Worm (Caenorhabditis elegans) whole organism, L1 larva: ENCODE measurements around the gene Y25C1A.6.

Experiments
- C04F5.9 ChIP-seq: sonication (generic microtip); optimal IDR thresholded peaks from 2 replicates; lab custom pipeline; 2016; ENCODE audit warnings: missing genetic modification characterization, missing compliant biosample characterization
- aha-1 ChIP-seq: fragments of 150-350 bp; optimal IDR thresholded peaks from 2 replicates; lab custom pipeline; 2014; ENCODE audit warnings: missing biosample characterization, missing genetic modification characterization
- alr-1 ChIP-seq: fragments of 200-800 bp; sonication (Bioruptor generic); optimal IDR thresholded peaks from 2 replicates; lab custom pipeline; 2018; ENCODE audit warnings: borderline replicate concordance, mild to moderate bottlenecking, missing genetic modification characterization, missing compliant biosample characterization
- aly-2 ChIP-seq: fragments of 150-350 bp; optimal IDR thresholded peaks from 2 replicates; lab custom pipeline; 2014; ENCODE audit warnings: missing biosample characterization, missing genetic modification characterization
- blmp-1 ChIP-seq: fragments of 150-350 bp; optimal IDR thresholded peaks from 2 replicates; lab custom pipeline; 2014; ENCODE audit warnings: missing biosample characterization, missing genetic modification characterization
- ceh-82 ChIP-seq, 3 experiments: fragments of 150-350 bp in 1 of 3; sonication (generic microtip) in 2 of 3; optimal IDR thresholded peaks; 2 replicates each; lab custom pipeline; 2014 to 2017; ENCODE audit warnings: missing biosample characterization in 3 of 3, missing genetic modification characterization in 3 of 3
- ceh-90 ChIP-seq: sonication (generic microtip); optimal IDR thresholded peaks from 2 replicates; lab custom pipeline; 2016; ENCODE audit warnings: missing genetic modification characterization, missing compliant biosample characterization
- dpl-1 ChIP-seq, 3 experiments: fragments of 150-350 bp in 2 of 3; sonication (generic microtip) in 1 of 3; optimal IDR thresholded peaks; 2 replicates each; lab custom pipeline; 2014 to 2017; ENCODE audit warnings: missing biosample characterization in 3 of 3, missing genetic modification characterization in 3 of 3, missing genetic modification reagents in 3 of 3
- efl-3 ChIP-seq: fragments of 200-800 bp; sonication (Bioruptor generic); optimal IDR thresholded peaks from 2 replicates; lab custom pipeline; 2018; ENCODE audit warnings: mild to moderate bottlenecking, missing genetic modification characterization, missing compliant biosample characterization
- elt-2 ChIP-seq: sonication (generic microtip); optimal IDR thresholded peaks from 2 replicates; lab custom pipeline; 2016; ENCODE audit warnings: missing genetic modification characterization, mild to moderate bottlenecking, inconsistent platforms, missing compliant biosample characterization, missing genetic modification reagents
- elt-3 ChIP-seq, 6 experiments: fragments of 150-350 bp in 1 of 6; sonication (generic microtip); optimal IDR thresholded peaks; 2 replicates each; lab custom pipeline; 2017 to 2018; ENCODE audit warnings: missing biosample characterization in 6 of 6, missing genetic modification characterization in 6 of 6, inconsistent platforms in 1 of 6
- fkh-10 ChIP-seq: sonication (generic microtip); optimal IDR thresholded peaks from 2 replicates; lab custom pipeline; 2017; ENCODE audit warnings: missing biosample characterization, missing genetic modification reagents, missing genetic modification characterization
- fkh-4 ChIP-seq: sonication (generic microtip); optimal IDR thresholded peaks from 2 replicates; lab custom pipeline; 2016; ENCODE audit warnings: missing compliant biosample characterization, missing genetic modification characterization, borderline replicate concordance
- fkh-8 ChIP-seq: sonication (generic microtip); optimal IDR thresholded peaks from 2 replicates; lab custom pipeline; 2016; ENCODE audit warnings: mild to moderate bottlenecking, missing genetic modification characterization, missing compliant biosample characterization
- fos-1 ChIP-seq: fragments of 150-350 bp; optimal IDR thresholded peaks from 2 replicates; lab custom pipeline; 2014; ENCODE audit warnings: missing biosample characterization, missing genetic modification characterization
- jun-1 ChIP-seq: fragments of 150-350 bp; optimal IDR thresholded peaks from 2 replicates; lab custom pipeline; 2014; ENCODE audit warnings: missing biosample characterization, missing genetic modification reagents, missing genetic modification characterization
- lin-13 ChIP-seq: fragments of 150-350 bp; optimal IDR thresholded peaks from 2 replicates; lab custom pipeline; 2014; ENCODE audit warnings: missing biosample characterization, missing genetic modification reagents, missing genetic modification characterization
- lin-35 ChIP-seq, 2 experiments: fragments of 150-350 bp; optimal IDR thresholded peaks; 2 replicates each; lab custom pipeline; 2014; ENCODE audit warnings: missing biosample characterization in 2 of 2, missing genetic modification characterization in 2 of 2, missing genetic modification reagents in 2 of 2
- lir-3 ChIP-seq: sonication (generic microtip); optimal IDR thresholded peaks from 2 replicates; lab custom pipeline; 2016; ENCODE audit warnings: mild to moderate bottlenecking, missing genetic modification characterization, moderate library complexity, missing compliant biosample characterization; ENCODE audit not compliant: poor library complexity
- lsy-2 ChIP-seq, 2 experiments: fragments of 150-350 bp; optimal IDR thresholded peaks; 2 replicates each; lab custom pipeline; 2014; ENCODE audit warnings: missing biosample characterization in 2 of 2, missing genetic modification characterization in 2 of 2
- mab-9 ChIP-seq: fragments of 200-800 bp; sonication (Bioruptor generic); IDR thresholded peaks from 2 replicates; pipeline ENCODE4 v1.3.6; 2022; ENCODE audit warnings: missing genetic modification reagents, missing genetic modification characterization, missing compliant biosample characterization
- mdl-1 ChIP-seq, 2 experiments: fragments of 150-350 bp; optimal IDR thresholded peaks; 2 replicates each; lab custom pipeline; 2014 to 2017; ENCODE audit warnings: missing biosample characterization in 2 of 2, missing genetic modification characterization in 2 of 2, inconsistent platforms in 1 of 2
- mef-2 ChIP-seq: fragments of 150-350 bp; optimal IDR thresholded peaks from 2 replicates; lab custom pipeline; 2014; ENCODE audit warnings: missing biosample characterization, missing genetic modification characterization
- nhr-11 ChIP-seq: fragments of 150-350 bp; optimal IDR thresholded peaks from 2 replicates; lab custom pipeline; 2014; ENCODE audit warnings: missing biosample characterization, missing genetic modification characterization
- nhr-20 ChIP-seq: sonication (generic microtip); optimal IDR thresholded peaks from 2 replicates; lab custom pipeline; 2016; ENCODE audit warnings: mild to moderate bottlenecking, missing genetic modification characterization, missing compliant biosample characterization
- nhr-85 ChIP-seq: sonication (generic microtip); peaks from one replicate; lab custom pipeline; 2016; ENCODE audit warnings: missing genetic modification characterization, inconsistent platforms, missing compliant biosample characterization
- nhr-90 ChIP-seq: sonication (generic microtip); optimal IDR thresholded peaks from 2 replicates; lab custom pipeline; 2016; ENCODE audit warnings: mild to moderate bottlenecking, missing genetic modification characterization, missing compliant biosample characterization; ENCODE audit not compliant: poor library complexity
- pag-3 ChIP-seq: sonication (generic microtip); optimal IDR thresholded peaks from 2 replicates; lab custom pipeline; 2017; ENCODE audit warnings: missing genetic modification characterization, mild to moderate bottlenecking, missing compliant biosample characterization, antibody characterized with exemption, borderline replicate concordance; ENCODE audit not compliant: insufficient read depth
- pqm-1 ChIP-seq: sonication (generic microtip); optimal IDR thresholded peaks from 3 replicates; lab custom pipeline; 2017; ENCODE audit warnings: missing biosample characterization, missing genetic modification characterization
- rnt-1 ChIP-seq: sonication (generic microtip); optimal IDR thresholded peaks from 2 replicates; lab custom pipeline; 2016; ENCODE audit warnings: mild to moderate bottlenecking, missing genetic modification characterization, moderate library complexity, missing compliant biosample characterization
- sox-4 ChIP-seq: sonication (generic microtip); optimal IDR thresholded peaks from 2 replicates; lab custom pipeline; 2016; ENCODE audit warnings: missing genetic modification characterization, missing compliant biosample characterization
- sup-37 ChIP-seq: fragments of 200-800 bp; sonication (Bioruptor generic); optimal IDR thresholded peaks from 2 replicates; lab custom pipeline; 2018; ENCODE audit warnings: mild to moderate bottlenecking, missing genetic modification characterization, missing compliant biosample characterization
- tbx-2 ChIP-seq: sonication (generic microtip); optimal IDR thresholded peaks from 2 replicates; lab custom pipeline; 2016; ENCODE audit warnings: missing genetic modification characterization, missing compliant biosample characterization
- vab-15 ChIP-seq: sonication (generic microtip); optimal IDR thresholded peaks from 2 replicates; lab custom pipeline; 2017; ENCODE audit warnings: missing genotype, mild to moderate bottlenecking, missing genetic modification characterization, missing compliant biosample characterization
- zag-1 ChIP-seq: fragments of 150-350 bp; optimal IDR thresholded peaks from 2 replicates; lab custom pipeline; 2014; ENCODE audit warnings: missing biosample characterization, missing genetic modification characterization
- zip-4 ChIP-seq: fragments of 200-800 bp; sonication (Bioruptor generic); optimal IDR thresholded peaks from 2 replicates; lab custom pipeline; 2018; ENCODE audit warnings: mild to moderate bottlenecking, missing genetic modification characterization, moderate library complexity, missing compliant biosample characterization
- ztf-11 ChIP-seq, 2 experiments: sonication (generic microtip); optimal IDR thresholded peaks; 2 replicates each; lab custom pipeline; 2016 to 2017; ENCODE audit warnings: missing genetic modification characterization in 2 of 2, missing biosample characterization in 1 of 2, missing compliant biosample characterization in 1 of 2
- ztf-4 ChIP-seq: fragments of 150-350 bp; optimal IDR thresholded peaks from 2 replicates; lab custom pipeline; 2014; ENCODE audit warnings: missing biosample characterization, missing genetic modification characterization

Y25C1A.6 gene

ce11 chrII:3055531-3055930, 5.4 kb upstream of the Y25C1A.6 start (continued):
- no peak for TF ChIP-seq mef-2 (tag; lab: Kevin White, UChicago)
- no peak for TF ChIP-seq lir-3 (tag; lab: Kevin White, UChicago)
- TF ChIP-seq elt-3 (tag; optimal IDR thresholded peaks at IDR 0.05; lab: Kevin White, UChicago), result no peak
- TF ChIP-seq tbx-2 (tag; lab: Kevin White, UChicago), result no peak
- peak in 1 of 3 experiments; percentile 9 for TF ChIP-seq dpl-1 (GFP tag; optimal IDR thresholded peaks at IDR 0.05; lab: Kevin White, UChicago)
- TF ChIP-seq blmp-1 (tag; lab: Kevin White, UChicago), result no peak
- TF ChIP-seq ceh-82 (tag; optimal IDR thresholded peaks at IDR 0.05; lab: Kevin White, UChicago), result peak in 1 of 3 experiments; percentile 49
- TF ChIP-seq mdl-1 (tag; optimal IDR thresholded peaks at IDR 0.05; lab: Kevin White, UChicago), result no peak

ce11 chrII:3056266-3056872, 4.5 kb upstream of the Y25C1A.6 start, which contains the start of gene lin-8:
Gene lin-8 (plus strand): TSS chrII:3056822.
- no peak for TF ChIP-seq efl-3 (GFP tag; lab: Kevin White, UChicago)
- TF ChIP-seq alr-1 (tag; lab: Kevin White, UChicago), result no peak
- no peak for TF ChIP-seq aly-2 (tag; lab: Kevin White, UChicago)
- TF ChIP-seq pqm-1, result no peak
- no peak for TF ChIP-seq ceh-82 (tag; optimal IDR thresholded peaks at IDR 0.05; lab: Kevin White, UChicago)
- no peak for TF ChIP-seq ztf-4 (tag; lab: Kevin White, UChicago)
- no peak for TF ChIP-seq fkh-8 (tag; lab: Kevin White, UChicago)
- TF ChIP-seq pag-3 (tag; lab: Kevin White, UChicago), result no peak
- TF ChIP-seq C04F5.9, result no peak
- TF ChIP-seq nhr-20 (tag; lab: Kevin White, UChicago), result no peak
- no peak for TF ChIP-seq jun-1 (tag; lab: Kevin White, UChicago)
- no peak for TF ChIP-seq fkh-10 (GFP tag; lab: Kevin White, UChicago)
- no peak for TF ChIP-seq nhr-85 (tag; lab: Kevin White, UChicago)
- no peak for TF ChIP-seq sox-4
- TF ChIP-seq aha-1, result no peak
- TF ChIP-seq sup-37 (GFP tag; lab: Kevin White, UChicago), result no peak
- TF ChIP-seq, all 84 proteins: peak for 0

ce11 chrII:3061605-3062004, 723 bp downstream of the Y25C1A.6 start:
- TF ChIP-seq zag-1 (tag; lab: Kevin White, UChicago) (no peak), mab-9 (GFP tag; lab: Robert Waterston, UW) (no peak), ztf-4 (tag; lab: Kevin White, UChicago) (no peak), nhr-11 (tag; lab: Kevin White, UChicago) (no peak), ceh-90 (tag; lab: Kevin White, UChicago) (no peak), ceh-82 (tag; optimal IDR thresholded peaks at IDR 0.05; lab: Kevin White, UChicago) (no peak), rnt-1 (tag; lab: Kevin White, UChicago) (no peak), nhr-90 (tag; lab: Kevin White, UChicago) (no peak), zip-4 (GFP tag; lab: Kevin White, UChicago) (no peak), fos-1 (tag; lab: Kevin White, UChicago) (no peak)

- peak in 1 of 2 experiments; percentile 42 for TF ChIP-seq lsy-2 (tag; optimal IDR thresholded peaks at IDR 0.05; lab: Kevin White, UChicago)
- no peak for TF ChIP-seq ztf-11 (tag; optimal IDR thresholded peaks at IDR 0.05; lab: Kevin White, UChicago)
- peak; percentile 45 for TF ChIP-seq elt-2 (tag; lab: Kevin White, UChicago)
- peak in 1 of 2 experiments; percentile 3 for TF ChIP-seq lin-35 (GFP tag; optimal IDR thresholded peaks at IDR 0.05; lab: Kevin White, UChicago)
- TF ChIP-seq fkh-10 (GFP tag; lab: Kevin White, UChicago), result no peak
- no peak for TF ChIP-seq vab-15
- no peak for TF ChIP-seq pqm-1
- no peak for TF ChIP-seq lin-13 (GFP tag; lab: Kevin White, UChicago)
- TF ChIP-seq fkh-4 (tag; lab: Kevin White, UChicago), result no peak
These were observed 1.3 kb downstream of the Y25C1A.6 start for ce11 chrII:3062222-3062621.
